Worm (Caenorhabditis elegans) whole organism, L1 larva: Measurements from ENCODE around the gene mvb-12.
A peak's percentile ranks its signal among the peaks of the same experiment; 100 is the strongest.

Experiments used
- C34B4.2 ChIP-seq: sonication (generic microtip); optimal IDR thresholded peaks from 2 replicates; lab custom pipeline; 2017; ENCODE audit warnings: mild to moderate bottlenecking, missing genetic modification characterization, missing compliant biosample characterization
- F16B12.6 ChIP-seq: fragments of 150-350 bp; optimal IDR thresholded peaks from 2 replicates; lab custom pipeline; 2014; ENCODE audit warnings: missing biosample characterization, missing genetic modification characterization
- Y116A8C.19 ChIP-seq: sonication (generic microtip); optimal IDR thresholded peaks from 2 replicates; lab custom pipeline; 2016; ENCODE audit warnings: missing compliant biosample characterization, missing genetic modification characterization, borderline replicate concordance
- aha-1 ChIP-seq: fragments of 150-350 bp; optimal IDR thresholded peaks from 2 replicates; lab custom pipeline; 2014; ENCODE audit warnings: missing biosample characterization, missing genetic modification characterization
- alr-1 ChIP-seq: fragments of 200-800 bp; sonication (Bioruptor generic); optimal IDR thresholded peaks from 2 replicates; lab custom pipeline; 2018; ENCODE audit warnings: borderline replicate concordance, mild to moderate bottlenecking, missing genetic modification characterization, missing compliant biosample characterization
- aly-2 ChIP-seq: fragments of 150-350 bp; optimal IDR thresholded peaks from 2 replicates; lab custom pipeline; 2014; ENCODE audit warnings: missing biosample characterization, missing genetic modification characterization
- blmp-1 ChIP-seq: fragments of 150-350 bp; optimal IDR thresholded peaks from 2 replicates; lab custom pipeline; 2014; ENCODE audit warnings: missing biosample characterization, missing genetic modification characterization
- dpl-1 ChIP-seq, 3 experiments: fragments of 150-350 bp in 2 of 3; sonication (generic microtip) in 1 of 3; optimal IDR thresholded peaks; 2 replicates each; lab custom pipeline; 2014 to 2017; ENCODE audit warnings: missing biosample characterization in 3 of 3, missing genetic modification characterization in 3 of 3, missing genetic modification reagents in 3 of 3
- efl-1 ChIP-seq, 4 experiments: fragments of 150-350 bp; optimal IDR thresholded peaks in 3 of 4; peaks in 1 of 4; 1 replicate in 1 of 4; 2 replicates in 3 of 4; lab custom pipeline; 2014; ENCODE audit warnings: missing biosample characterization in 2 of 4, missing genetic modification characterization in 2 of 4, missing genetic modification reagents in 2 of 4
- egl-13 ChIP-seq: sonication (generic microtip); optimal IDR thresholded peaks from 2 replicates; lab custom pipeline; 2016; ENCODE audit warnings: missing genotype, missing genetic modification reagents, missing genetic modification characterization, missing compliant biosample characterization
- egl-27 ChIP-seq, 2 experiments: fragments of 150-350 bp in 1 of 2; sonication (generic microtip); optimal IDR thresholded peaks; 3 replicates each; lab custom pipeline; 2017 to 2018; ENCODE audit warnings: missing biosample characterization in 2 of 2, missing genetic modification characterization in 2 of 2, missing genetic modification reagents in 2 of 2
- elt-2 ChIP-seq: sonication (generic microtip); optimal IDR thresholded peaks from 2 replicates; lab custom pipeline; 2016; ENCODE audit warnings: missing genetic modification characterization, mild to moderate bottlenecking, inconsistent platforms, missing compliant biosample characterization, missing genetic modification reagents
- elt-3 ChIP-seq, 6 experiments: fragments of 150-350 bp in 1 of 6; sonication (generic microtip); optimal IDR thresholded peaks; 2 replicates each; lab custom pipeline; 2017 to 2018; ENCODE audit warnings: missing biosample characterization in 6 of 6, missing genetic modification characterization in 6 of 6, inconsistent platforms in 1 of 6
- ets-5 ChIP-seq: fragments of 200-800 bp; sonication (Bioruptor generic); IDR thresholded peaks from 2 replicates; pipeline ENCODE4 v1.3.6; 2022; ENCODE audit warnings: missing genetic modification characterization, missing compliant biosample characterization
- fkh-4 ChIP-seq: sonication (generic microtip); optimal IDR thresholded peaks from 2 replicates; lab custom pipeline; 2016; ENCODE audit warnings: missing compliant biosample characterization, missing genetic modification characterization, borderline replicate concordance
- fkh-8 ChIP-seq: sonication (generic microtip); optimal IDR thresholded peaks from 2 replicates; lab custom pipeline; 2016; ENCODE audit warnings: mild to moderate bottlenecking, missing genetic modification characterization, missing compliant biosample characterization
- hlh-4 ChIP-seq: sonication (generic microtip); optimal IDR thresholded peaks from 2 replicates; lab custom pipeline; 2016; ENCODE audit warnings: mild to moderate bottlenecking, missing genetic modification characterization, missing compliant biosample characterization
- hpl-2 ChIP-seq: fragments of 150-350 bp; optimal IDR thresholded peaks from 2 replicates; lab custom pipeline; 2014; ENCODE audit warnings: missing biosample characterization, missing genetic modification reagents, missing genetic modification characterization
- lin-35 ChIP-seq, 2 experiments: fragments of 150-350 bp; optimal IDR thresholded peaks; 2 replicates each; lab custom pipeline; 2014; ENCODE audit warnings: missing biosample characterization in 2 of 2, missing genetic modification characterization in 2 of 2, missing genetic modification reagents in 2 of 2
- lin-39 ChIP-seq: fragments of 150-350 bp; optimal IDR thresholded peaks from 2 replicates; lab custom pipeline; 2014; ENCODE audit warnings: missing biosample characterization, missing genetic modification reagents, missing genetic modification characterization
- lir-3 ChIP-seq: sonication (generic microtip); optimal IDR thresholded peaks from 2 replicates; lab custom pipeline; 2016; ENCODE audit warnings: mild to moderate bottlenecking, missing genetic modification characterization, moderate library complexity, missing compliant biosample characterization; ENCODE audit not compliant: poor library complexity
- lsy-2 ChIP-seq, 2 experiments: fragments of 150-350 bp; optimal IDR thresholded peaks; 2 replicates each; lab custom pipeline; 2014; ENCODE audit warnings: missing biosample characterization in 2 of 2, missing genetic modification characterization in 2 of 2
- mef-2 ChIP-seq: fragments of 150-350 bp; optimal IDR thresholded peaks from 2 replicates; lab custom pipeline; 2014; ENCODE audit warnings: missing biosample characterization, missing genetic modification characterization
- mep-1 ChIP-seq: fragments of 150-350 bp; optimal IDR thresholded peaks from 2 replicates; lab custom pipeline; 2014; ENCODE audit warnings: missing biosample characterization, missing genetic modification characterization
- nhr-11 ChIP-seq: fragments of 150-350 bp; optimal IDR thresholded peaks from 2 replicates; lab custom pipeline; 2014; ENCODE audit warnings: missing biosample characterization, missing genetic modification characterization
- nhr-19 ChIP-seq: fragments of 200-800 bp; sonication (Bioruptor generic); conservative IDR thresholded peaks from 2 replicates; pipeline ENCODE4 v1.3.6; 2022; ENCODE audit warnings: missing genetic modification characterization, missing compliant biosample characterization
- nhr-28 ChIP-seq: fragments of 150-350 bp; optimal IDR thresholded peaks from 2 replicates; lab custom pipeline; 2014; ENCODE audit warnings: missing biosample characterization, missing genetic modification characterization
- nhr-47 ChIP-seq: sonication (generic microtip); optimal IDR thresholded peaks from 2 replicates; lab custom pipeline; 2016; ENCODE audit warnings: mild to moderate bottlenecking, missing genetic modification characterization, moderate library complexity, missing compliant biosample characterization
- nhr-71 ChIP-seq: sonication (generic microtip); optimal IDR thresholded peaks from 2 replicates; lab custom pipeline; 2016; ENCODE audit warnings: mild to moderate bottlenecking, missing genetic modification characterization, moderate library complexity, missing compliant biosample characterization
- nhr-77 ChIP-seq: fragments of 150-350 bp; optimal IDR thresholded peaks from 2 replicates; lab custom pipeline; 2014; ENCODE audit warnings: missing biosample characterization, missing genetic modification characterization
- pqm-1 ChIP-seq: sonication (generic microtip); optimal IDR thresholded peaks from 3 replicates; lab custom pipeline; 2017; ENCODE audit warnings: missing biosample characterization, missing genetic modification characterization
- skn-1 ChIP-seq: fragments of 150-350 bp; optimal IDR thresholded peaks from 2 replicates; lab custom pipeline; 2014; ENCODE audit warnings: missing biosample characterization, missing genetic modification characterization
- sox-4 ChIP-seq: sonication (generic microtip); optimal IDR thresholded peaks from 2 replicates; lab custom pipeline; 2016; ENCODE audit warnings: missing genetic modification characterization, missing compliant biosample characterization
- sptf-1 ChIP-seq: fragments of 150-350 bp; optimal IDR thresholded peaks from 2 replicates; lab custom pipeline; 2014; ENCODE audit warnings: missing biosample characterization, missing genetic modification characterization
- sup-37 ChIP-seq: fragments of 200-800 bp; sonication (Bioruptor generic); optimal IDR thresholded peaks from 2 replicates; lab custom pipeline; 2018; ENCODE audit warnings: mild to moderate bottlenecking, missing genetic modification characterization, missing compliant biosample characterization
- swsn-7 ChIP-seq: sonication (generic microtip); optimal IDR thresholded peaks from 2 replicates; lab custom pipeline; 2016; ENCODE audit warnings: missing genetic modification characterization, missing compliant biosample characterization
- tbx-2 ChIP-seq: sonication (generic microtip); optimal IDR thresholded peaks from 2 replicates; lab custom pipeline; 2016; ENCODE audit warnings: missing genetic modification characterization, missing compliant biosample characterization
- unc-62 ChIP-seq: fragments of 150-350 bp; optimal IDR thresholded peaks from 2 replicates; lab custom pipeline; 2014; ENCODE audit warnings: missing biosample characterization, missing genetic modification reagents, missing genetic modification characterization
- xbp-1 ChIP-seq: sonication (generic microtip); optimal IDR thresholded peaks from 2 replicates; lab custom pipeline; 2016; ENCODE audit warnings: missing genetic modification characterization, missing compliant biosample characterization
- zip-4 ChIP-seq: fragments of 200-800 bp; sonication (Bioruptor generic); optimal IDR thresholded peaks from 2 replicates; lab custom pipeline; 2018; ENCODE audit warnings: mild to moderate bottlenecking, missing genetic modification characterization, moderate library complexity, missing compliant biosample characterization
- ztf-11 ChIP-seq, 2 experiments: sonication (generic microtip); optimal IDR thresholded peaks; 2 replicates each; lab custom pipeline; 2016 to 2017; ENCODE audit warnings: missing genetic modification characterization in 2 of 2, missing biosample characterization in 1 of 2, missing compliant biosample characterization in 1 of 2
- ztf-4 ChIP-seq: fragments of 150-350 bp; optimal IDR thresholded peaks from 2 replicates; lab custom pipeline; 2014; ENCODE audit warnings: missing biosample characterization, missing genetic modification characterization

Gene mvb-12

ce11 chrIV:7846386-7846785, 16.1 kb downstream of the mvb-12 start, which contains the start of gene C06A6.2:
TSS of gene C06A6.2 (plus strand) at chrIV:7846622.
- TF ChIP-seq ztf-4 (tag; lab: Kevin White, UChicago) (no peak), aha-1 (tag; lab: Kevin White, UChicago) (no peak), hpl-2 (no peak), blmp-1 (tag; lab: Kevin White, UChicago) (peak; percentile 3), xbp-1 (tag; lab: Kevin White, UChicago) (no peak), aly-2 (tag; lab: Kevin White, UChicago) (no peak), lir-3 (tag; lab: Kevin White, UChicago) (no peak), ztf-11 (tag; optimal IDR thresholded peaks at IDR 0.05; lab: Kevin White, UChicago) (no peak), nhr-71 (tag; lab: Kevin White, UChicago) (no peak), efl-1 (optimal IDR thresholded peaks at IDR 0.05; lab: Kevin White, UChicago) (peak; percentile 36 to 51), efl-1 (GFP tag; optimal IDR thresholded peaks at IDR 0.05 in 1 of 2; lab: Kevin White, UChicago) (peak; percentile 59 to 92), unc-62 (GFP tag; lab: Kevin White, UChicago) (no peak), swsn-7 (tag; lab: Kevin White, UChicago) (no peak), Y116A8C.19 (no peak), nhr-47 (no peak), mep-1 (tag; lab: Kevin White, UChicago) (peak; percentile 5), alr-1 (tag; lab: Kevin White, UChicago) (no peak), dpl-1 (GFP tag; optimal IDR thresholded peaks at IDR 0.05; lab: Kevin White, UChicago) (peak in 2 of 3 experiments; percentile 44 to 64), lin-35 (GFP tag; optimal IDR thresholded peaks at IDR 0.05; lab: Kevin White, UChicago) (peak in 1 of 2 experiments; percentile 54)

- no peak for TF ChIP-seq fkh-4 (tag; lab: Kevin White, UChicago)
- no peak for TF ChIP-seq nhr-19 (GFP tag; lab: Robert Waterston, UW)
- no peak for TF ChIP-seq sup-37 (GFP tag; lab: Kevin White, UChicago)
- no peak for TF ChIP-seq nhr-28 (tag; lab: Kevin White, UChicago)
- TF ChIP-seq pqm-1 (tag; lab: Kevin White, UChicago), result no peak
- TF ChIP-seq C34B4.2, result no peak
- no peak for TF ChIP-seq egl-27 (tag; optimal IDR thresholded peaks at IDR 0.05; lab: Kevin White, UChicago)
Observed at ce11 chrIV:7849235-7849634, 18.9 kb downstream of the mvb-12 start.

- TF ChIP-seq lsy-2 (tag; optimal IDR thresholded peaks at IDR 0.05; lab: Kevin White, UChicago) (no peak), ztf-11 (tag; optimal IDR thresholded peaks at IDR 0.05; lab: Kevin White, UChicago) (no peak), hlh-4 (tag; lab: Kevin White, UChicago) (no peak), nhr-47 (no peak), efl-1 (optimal IDR thresholded peaks at IDR 0.05; lab: Kevin White, UChicago) (no peak), efl-1 (GFP tag; optimal IDR thresholded peaks at IDR 0.05 in 1 of 2; lab: Kevin White, UChicago) (peak in 1 of 2 experiments; percentile 73), F16B12.6 (tag; lab: Kevin White, UChicago) (no peak), elt-3 (tag; optimal IDR thresholded peaks at IDR 0.05; lab: Kevin White, UChicago) (no peak), skn-1 (no peak)
Observed at ce11 chrIV:7850329-7850728, 20.0 kb downstream of the mvb-12 start.

ce11 chrIV:7851291-7851690, 21.0 kb downstream of the mvb-12 start:
- TF ChIP-seq lir-3 (tag; lab: Kevin White, UChicago) (no peak), ets-5 (GFP tag; lab: Robert Waterston, UW) (no peak), egl-27 (tag; optimal IDR thresholded peaks at IDR 0.05; lab: Kevin White, UChicago) (no peak), mef-2 (tag; lab: Kevin White, UChicago) (no peak), lin-39 (tag; lab: Kevin White, UChicago) (no peak), skn-1 (no peak), ztf-4 (tag; lab: Kevin White, UChicago) (no peak), aha-1 (tag; lab: Kevin White, UChicago) (no peak), egl-13 (no peak), sptf-1 (no peak), elt-2 (no peak), nhr-77 (tag; lab: Kevin White, UChicago) (no peak), xbp-1 (tag; lab: Kevin White, UChicago) (no peak), lsy-2 (tag; optimal IDR thresholded peaks at IDR 0.05; lab: Kevin White, UChicago) (no peak), zip-4 (GFP tag; lab: Kevin White, UChicago) (no peak), sox-4 (tag; lab: Kevin White, UChicago) (no peak), nhr-11 (tag; lab: Kevin White, UChicago) (no peak), nhr-28 (tag; lab: Kevin White, UChicago) (no peak), tbx-2 (tag; lab: Kevin White, UChicago) (no peak), fkh-8 (tag; lab: Kevin White, UChicago) (no peak)
